Worm (Caenorhabditis elegans): ENCODE data around the gene srab-14.

- no peak for TF ChIP-seq vab-7 (GFP tag; IDR thresholded peaks at IDR 0.05)
- TF ChIP-seq F26F4.8 (GFP tag; conservative IDR thresholded peaks at IDR 0.05): no peak
- no peak for TF ChIP-seq attf-4 (tag; optimal IDR thresholded peaks at IDR 0.05)
- TF ChIP-seq unc-62 (GFP tag; optimal IDR thresholded peaks at IDR 0.05 in 1 of 2): no peak
- TF ChIP-seq unc-62 (tag; optimal IDR thresholded peaks at IDR 0.05): no peak
- no peak for TF ChIP-seq ces-1 (GFP tag; optimal IDR thresholded peaks at IDR 0.05)
- no peak for TF ChIP-seq pha-4 (GFP tag; IDR thresholded peaks at IDR 0.05)
- TF ChIP-seq pha-4 (tag; optimal IDR thresholded peaks at IDR 0.05): no peak
- TF ChIP-seq nhr-11 (tag; optimal IDR thresholded peaks at IDR 0.05): no peak
Observed at ce11 chrII:7499390-7499789, at the start of gene srab-14.
